Worm (Caenorhabditis elegans): ENCODE results near the gene Y19D10B.8.

DNA sequence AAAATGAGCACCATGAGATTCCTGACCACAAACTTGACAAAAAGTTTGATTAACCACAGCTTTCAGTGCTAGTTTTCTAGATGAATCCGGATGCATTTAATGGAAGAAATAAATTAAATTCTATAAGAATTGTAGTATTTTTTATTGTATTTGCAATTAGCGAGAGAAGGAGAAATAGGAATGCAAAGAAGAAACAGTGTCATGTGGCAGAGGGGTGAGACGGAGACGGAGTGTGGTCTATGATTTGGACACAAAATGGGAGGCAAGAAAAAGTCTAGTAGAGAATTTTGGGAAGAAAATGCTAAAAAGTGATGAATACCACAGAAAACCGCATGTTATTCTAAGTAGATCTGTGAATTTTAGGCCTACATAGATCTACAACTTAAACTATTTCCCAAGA, 22.8 kb downstream of the Y19D10B.8 start, which contains the start of gene nhr-59:
- no peak for TF ChIP-seq sea-2 (GFP tag; IDR thresholded peaks at IDR 0.05)
- no peak for TF ChIP-seq F55B11.4 (tag; optimal IDR thresholded peaks at IDR 0.05; ENCODE audit: borderline replicate concordance, insufficient read depth)
- TF ChIP-seq lin-40 (tag; optimal IDR thresholded peaks at IDR 0.05), result no peak
- TF ChIP-seq snpc-4 (GFP tag; optimal IDR thresholded peaks at IDR 0.05), result no peak
- TF ChIP-seq snpc-4 (tag; optimal IDR thresholded peaks at IDR 0.05), result no peak
- no peak for TF ChIP-seq B0261.1 (tag; optimal IDR thresholded peaks at IDR 0.05)
- TF ChIP-seq him-1 (tag; optimal IDR thresholded peaks at IDR 0.05), result no peak
- TF ChIP-seq lin-54 (GFP tag; optimal IDR thresholded peaks at IDR 0.05), result no peak
- no peak for TF ChIP-seq madf-8 (GFP tag; conservative IDR thresholded peaks at IDR 0.05)
- TF ChIP-seq F10E7.11 (tag; optimal IDR thresholded peaks at IDR 0.05), result no peak
- no peak for TF ChIP-seq zim-3 (tag; optimal IDR thresholded peaks at IDR 0.05)
- no peak for TF ChIP-seq B0035.1 (tag; optimal IDR thresholded peaks at IDR 0.05)
- TF ChIP-seq ZK185.1 (tag; optimal IDR thresholded peaks at IDR 0.05; ENCODE audit: poor library complexity, severe bottlenecking), result no peak
